Fruit fly (Drosophila melanogaster): ENCODE results near the gene Proc-R.

Proc-R gene

dm6 chrX:4707237-4708066 lies at the start of gene Proc-R (continued):
- TF ChIP-seq CG4360 (GFP tag; IDR thresholded peaks at IDR 0.05) (no peak), CG8281 (tag; optimal IDR thresholded peaks at IDR 0.05) (no peak), CG15269 (tag; optimal IDR thresholded peaks at IDR 0.05) (no peak), vvl (GFP tag; IDR thresholded peaks at IDR 0.05) (peak; percentile 36; the same call in 1 of the 2 replicates), Dll (GFP tag; IDR thresholded peaks at IDR 0.05; ENCODE audit: partially characterized antibody) (no peak), CG6689 (GFP tag; IDR thresholded peaks at IDR 0.05) (no peak), HLHmδ (GFP tag; optimal IDR thresholded peaks at IDR 0.05) (no peak)

dm6 chrX:4660642-4661252 lies 47.0 kb upstream of the Proc-R start:
- TF ChIP-seq zen (tag; optimal IDR thresholded peaks at IDR 0.05) (no peak), zfh1 (GFP tag; IDR thresholded peaks at IDR 0.05) (no peak), row (GFP tag; IDR thresholded peaks at IDR 0.05) (no peak), CG3281 (GFP tag; optimal IDR thresholded peaks at IDR 0.05) (no peak), HLH3B (GFP tag; IDR thresholded peaks at IDR 0.05) (no peak), nmo (GFP tag; optimal IDR thresholded peaks at IDR 0.05) (no peak), al (GFP tag; IDR thresholded peaks at IDR 0.05) (no peak), Hr78 (GFP tag; optimal IDR thresholded peaks at IDR 0.05) (no peak), CG10274 (GFP tag; optimal IDR thresholded peaks at IDR 0.05) (no peak), lola (GFP tag; optimal IDR thresholded peaks at IDR 0.05) (no peak), fd96Cb (tag; optimal IDR thresholded peaks at IDR 0.05) (no peak), stc (GFP tag; IDR thresholded peaks at IDR 0.05) (no peak)

DNA sequence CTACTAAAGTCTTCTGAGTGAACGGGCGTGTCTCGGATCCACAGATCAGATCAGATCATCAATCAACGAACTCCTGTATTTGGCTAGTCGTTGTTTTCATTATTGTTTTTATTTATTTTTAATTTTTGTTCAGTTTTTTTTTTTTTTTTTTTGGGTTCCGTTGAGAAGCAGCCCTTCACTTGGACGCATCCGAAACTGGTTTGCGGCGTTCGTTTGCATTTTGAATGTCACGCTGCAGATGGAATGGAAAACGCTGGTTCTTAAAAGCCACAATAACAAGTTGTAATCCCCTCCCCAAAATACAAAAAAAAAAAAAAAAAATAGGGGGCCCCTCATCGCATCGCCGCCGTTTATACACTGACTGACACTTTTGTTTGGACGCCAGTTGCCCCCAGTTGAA lies 43.6 kb upstream of the Proc-R start:
- TF ChIP-seq sqz (GFP tag; optimal IDR thresholded peaks at IDR 0.05) (peak; percentile 47), Mrtf (GFP tag; IDR thresholded peaks at IDR 0.05) (no peak), nom (GFP tag; optimal IDR thresholded peaks at IDR 0.05) (peak; percentile 69)

dm6 chrX:4666650-4667360 lies 40.9 kb upstream of the Proc-R start, which contains the start of gene CG3009:
Gene CG3009 (minus strand): TSS chrX:4666700.
- TF ChIP-seq chif (GFP tag; optimal IDR thresholded peaks at IDR 0.05) (peak; percentile 95 to 97), CG12104 (GFP tag; optimal IDR thresholded peaks at IDR 0.05) (peak; percentile 93), NK7.1 (GFP tag; optimal IDR thresholded peaks at IDR 0.05) (peak; percentile 96), Camta (GFP tag; optimal IDR thresholded peaks at IDR 0.05) (peak; percentile 97), CG10959 (GFP tag; IDR thresholded peaks at IDR 0.05) (peak; percentile 83), CG6813 (GFP tag; optimal IDR thresholded peaks at IDR 0.05) (peak; percentile 97), pb (GFP tag; optimal IDR thresholded peaks at IDR 0.05) (peak; percentile 98), CG17359 (tag; optimal IDR thresholded peaks at IDR 0.05) (peak; percentile 97), CG11456 (GFP tag; IDR thresholded peaks at IDR 0.05) (peak; percentile 98), CG34422 (GFP tag; IDR thresholded peaks at IDR 0.05) (peak; percentile 98), schlank (tag; optimal IDR thresholded peaks at IDR 0.05) (peak; percentile 97), CG17568 (GFP tag; optimal IDR thresholded peaks at IDR 0.05) (peak; percentile 95), psq (GFP tag; optimal IDR thresholded peaks at IDR 0.05) (peak; percentile 87), sima (GFP tag; optimal IDR thresholded peaks at IDR 0.05) (peak; percentile 92), CG16815 (GFP tag; optimal IDR thresholded peaks at IDR 0.05) (peak; percentile 93), Lhr (GFP tag; optimal IDR thresholded peaks at IDR 0.05) (peak; percentile 88), chm (GFP tag; IDR thresholded peaks at IDR 0.05) (peak; percentile 96), Mrtf (GFP tag; IDR thresholded peaks at IDR 0.05) (peak; percentile 98), CG13424 (tag; optimal IDR thresholded peaks at IDR 0.05) (peak; percentile 98), CG18619 (GFP tag; optimal IDR thresholded peaks at IDR 0.05) (peak; percentile 98), sd (tag; optimal IDR thresholded peaks at IDR 0.05) (peak; percentile 90)

Measured in whole organism, embryonic.